Fruit fly (Drosophila melanogaster): ENCODE measurements around the gene Bet1.

Bet1 gene

dm6 chr3L:19294235-19294612 is 33.0 kb downstream of the Bet1 start, which contains the start of gene fal:
Gene fal, plus strand, starts transcription at chr3L:19294564.
- TF ChIP-seq Dll (optimal IDR thresholded peaks at IDR 0.05): no peak
- no peak for TF ChIP-seq pan (optimal IDR thresholded peaks at IDR 0.05)
- no peak for TF ChIP-seq usp (GFP tag; optimal IDR thresholded peaks at IDR 0.05)
- no peak for TF ChIP-seq psq (optimal IDR thresholded peaks at IDR 0.05)
- TF ChIP-seq CG8478 (optimal IDR thresholded peaks at IDR 0.05): no peak
- TF ChIP-seq EcR (GFP tag; optimal IDR thresholded peaks at IDR 0.05): no peak

- TF ChIP-seq usp (GFP tag; optimal IDR thresholded peaks at IDR 0.05) (no peak), pan (optimal IDR thresholded peaks at IDR 0.05) (no peak), psq (optimal IDR thresholded peaks at IDR 0.05) (no peak), EcR (GFP tag; optimal IDR thresholded peaks at IDR 0.05) (no peak), Dll (optimal IDR thresholded peaks at IDR 0.05) (no peak), CG8478 (optimal IDR thresholded peaks at IDR 0.05) (no peak)
Observed at dm6 chr3L:19294613-19295299, 33.6 kb downstream of the Bet1 start.
